Worm (Caenorhabditis elegans) whole organism, L1 larva: ENCODE results near the gene R12B2.6.

Experiments
- C04F5.9 ChIP-seq: sonication (generic microtip); optimal IDR thresholded peaks from 2 replicates; lab custom pipeline; 2016; ENCODE audit warnings: missing genetic modification characterization, missing compliant biosample characterization
- C16A3.4 ChIP-seq: fragments of 150-350 bp; optimal IDR thresholded peaks from 2 replicates; lab custom pipeline; 2014; ENCODE audit warnings: missing biosample characterization, missing genetic modification characterization
- Y116A8C.19 ChIP-seq: sonication (generic microtip); optimal IDR thresholded peaks from 2 replicates; lab custom pipeline; 2016; ENCODE audit warnings: missing compliant biosample characterization, missing genetic modification characterization, borderline replicate concordance
- alr-1 ChIP-seq: fragments of 200-800 bp; sonication (Bioruptor generic); optimal IDR thresholded peaks from 2 replicates; lab custom pipeline; 2018; ENCODE audit warnings: borderline replicate concordance, mild to moderate bottlenecking, missing genetic modification characterization, missing compliant biosample characterization
- aly-2 ChIP-seq: fragments of 150-350 bp; optimal IDR thresholded peaks from 2 replicates; lab custom pipeline; 2014; ENCODE audit warnings: missing biosample characterization, missing genetic modification characterization
- ceh-88 ChIP-seq: fragments of 200-800 bp; sonication (Bioruptor generic); IDR thresholded peaks from 2 replicates; pipeline ENCODE4 v1.3.6; 2022; ENCODE audit warnings: missing genetic modification characterization, missing compliant biosample characterization
- ceh-90 ChIP-seq: sonication (generic microtip); optimal IDR thresholded peaks from 2 replicates; lab custom pipeline; 2016; ENCODE audit warnings: missing genetic modification characterization, missing compliant biosample characterization
- ces-1 ChIP-seq: fragments of 150-350 bp; optimal IDR thresholded peaks from 2 replicates; lab custom pipeline; 2014; ENCODE audit warnings: missing biosample characterization, missing genetic modification reagents, missing genetic modification characterization
- dpl-1 ChIP-seq, 3 experiments: fragments of 150-350 bp in 2 of 3; sonication (generic microtip) in 1 of 3; optimal IDR thresholded peaks; 2 replicates each; lab custom pipeline; 2014 to 2017; ENCODE audit warnings: missing biosample characterization in 3 of 3, missing genetic modification characterization in 3 of 3, missing genetic modification reagents in 3 of 3
- dsc-1 ChIP-seq: sonication (generic microtip); optimal IDR thresholded peaks from 2 replicates; lab custom pipeline; 2016; ENCODE audit warnings: mild to moderate bottlenecking, missing genetic modification characterization, missing compliant biosample characterization
- efl-1 ChIP-seq, 4 experiments: fragments of 150-350 bp; optimal IDR thresholded peaks in 3 of 4; peaks in 1 of 4; 1 replicate in 1 of 4; 2 replicates in 3 of 4; lab custom pipeline; 2014; ENCODE audit warnings: missing biosample characterization in 2 of 4, missing genetic modification characterization in 2 of 4, missing genetic modification reagents in 2 of 4
- efl-3 ChIP-seq: fragments of 200-800 bp; sonication (Bioruptor generic); optimal IDR thresholded peaks from 2 replicates; lab custom pipeline; 2018; ENCODE audit warnings: mild to moderate bottlenecking, missing genetic modification characterization, missing compliant biosample characterization
- elt-2 ChIP-seq: sonication (generic microtip); optimal IDR thresholded peaks from 2 replicates; lab custom pipeline; 2016; ENCODE audit warnings: missing genetic modification characterization, mild to moderate bottlenecking, inconsistent platforms, missing compliant biosample characterization, missing genetic modification reagents
- elt-3 ChIP-seq, 6 experiments: fragments of 150-350 bp in 1 of 6; sonication (generic microtip); optimal IDR thresholded peaks; 2 replicates each; lab custom pipeline; 2017 to 2018; ENCODE audit warnings: missing biosample characterization in 6 of 6, missing genetic modification characterization in 6 of 6, inconsistent platforms in 1 of 6
- fkh-8 ChIP-seq: sonication (generic microtip); optimal IDR thresholded peaks from 2 replicates; lab custom pipeline; 2016; ENCODE audit warnings: mild to moderate bottlenecking, missing genetic modification characterization, missing compliant biosample characterization
- grh-1 ChIP-seq: fragments of 200-800 bp; sonication (Bioruptor generic); IDR thresholded peaks from 2 replicates; pipeline ENCODE4 v1.3.6; 2022; ENCODE audit warnings: missing genetic modification reagents, missing genetic modification characterization, missing compliant biosample characterization
- hlh-17 ChIP-seq: fragments of 200-800 bp; sonication (Bioruptor generic); optimal IDR thresholded peaks from 2 replicates; lab custom pipeline; 2018; ENCODE audit warnings: missing genetic modification characterization, mild to moderate bottlenecking, missing compliant biosample characterization, moderate library complexity, borderline replicate concordance
- hlh-4 ChIP-seq: sonication (generic microtip); optimal IDR thresholded peaks from 2 replicates; lab custom pipeline; 2016; ENCODE audit warnings: mild to moderate bottlenecking, missing genetic modification characterization, missing compliant biosample characterization
- hpl-2 ChIP-seq: fragments of 150-350 bp; optimal IDR thresholded peaks from 2 replicates; lab custom pipeline; 2014; ENCODE audit warnings: missing biosample characterization, missing genetic modification reagents, missing genetic modification characterization
- lin-13 ChIP-seq: fragments of 150-350 bp; optimal IDR thresholded peaks from 2 replicates; lab custom pipeline; 2014; ENCODE audit warnings: missing biosample characterization, missing genetic modification reagents, missing genetic modification characterization
- lin-14 ChIP-seq: fragments of 200-800 bp; sonication (Bioruptor generic); optimal IDR thresholded peaks from 2 replicates; lab custom pipeline; 2018; ENCODE audit warnings: mild to moderate bottlenecking, missing genetic modification characterization, moderate library complexity, missing compliant biosample characterization
- lin-15B ChIP-seq: fragments of 150-350 bp; sonication (generic microtip); optimal IDR thresholded peaks from 3 replicates; lab custom pipeline; 2014; ENCODE audit warnings: missing biosample characterization, missing genetic modification characterization
- lsy-2 ChIP-seq, 2 experiments: fragments of 150-350 bp; optimal IDR thresholded peaks; 2 replicates each; lab custom pipeline; 2014; ENCODE audit warnings: missing biosample characterization in 2 of 2, missing genetic modification characterization in 2 of 2
- mab-9 ChIP-seq: fragments of 200-800 bp; sonication (Bioruptor generic); IDR thresholded peaks from 2 replicates; pipeline ENCODE4 v1.3.6; 2022; ENCODE audit warnings: missing genetic modification reagents, missing genetic modification characterization, missing compliant biosample characterization
- mdl-1 ChIP-seq, 2 experiments: fragments of 150-350 bp; optimal IDR thresholded peaks; 2 replicates each; lab custom pipeline; 2014 to 2017; ENCODE audit warnings: missing biosample characterization in 2 of 2, missing genetic modification characterization in 2 of 2, inconsistent platforms in 1 of 2
- mef-2 ChIP-seq: fragments of 150-350 bp; optimal IDR thresholded peaks from 2 replicates; lab custom pipeline; 2014; ENCODE audit warnings: missing biosample characterization, missing genetic modification characterization
- mep-1 ChIP-seq: fragments of 150-350 bp; optimal IDR thresholded peaks from 2 replicates; lab custom pipeline; 2014; ENCODE audit warnings: missing biosample characterization, missing genetic modification characterization
- nhr-12 ChIP-seq: sonication (generic microtip); optimal IDR thresholded peaks from 2 replicates; lab custom pipeline; 2017; ENCODE audit warnings: missing biosample characterization, missing genetic modification characterization
- nhr-237 ChIP-seq: fragments of 150-350 bp; optimal IDR thresholded peaks from 2 replicates; lab custom pipeline; 2014; ENCODE audit warnings: missing biosample characterization, missing genetic modification characterization
- nhr-47 ChIP-seq: sonication (generic microtip); optimal IDR thresholded peaks from 2 replicates; lab custom pipeline; 2016; ENCODE audit warnings: mild to moderate bottlenecking, missing genetic modification characterization, moderate library complexity, missing compliant biosample characterization
- nhr-71 ChIP-seq: sonication (generic microtip); optimal IDR thresholded peaks from 2 replicates; lab custom pipeline; 2016; ENCODE audit warnings: mild to moderate bottlenecking, missing genetic modification characterization, moderate library complexity, missing compliant biosample characterization
- nhr-84 ChIP-seq: sonication (generic microtip); optimal IDR thresholded peaks from 2 replicates; lab custom pipeline; 2017; ENCODE audit warnings: missing biosample characterization, missing genetic modification characterization
- nhr-85 ChIP-seq: sonication (generic microtip); peaks from one replicate; lab custom pipeline; 2016; ENCODE audit warnings: missing genetic modification characterization, inconsistent platforms, missing compliant biosample characterization
- nhr-90 ChIP-seq: sonication (generic microtip); optimal IDR thresholded peaks from 2 replicates; lab custom pipeline; 2016; ENCODE audit warnings: mild to moderate bottlenecking, missing genetic modification characterization, missing compliant biosample characterization; ENCODE audit not compliant: poor library complexity
- pag-3 ChIP-seq: sonication (generic microtip); optimal IDR thresholded peaks from 2 replicates; lab custom pipeline; 2017; ENCODE audit warnings: missing genetic modification characterization, mild to moderate bottlenecking, missing compliant biosample characterization, antibody characterized with exemption, borderline replicate concordance; ENCODE audit not compliant: insufficient read depth
- rnt-1 ChIP-seq: sonication (generic microtip); optimal IDR thresholded peaks from 2 replicates; lab custom pipeline; 2016; ENCODE audit warnings: mild to moderate bottlenecking, missing genetic modification characterization, moderate library complexity, missing compliant biosample characterization
- snpc-4 ChIP-seq: fragments of 150-350 bp; optimal IDR thresholded peaks from 2 replicates; lab custom pipeline; 2014; ENCODE audit warnings: missing biosample characterization, missing genetic modification characterization
- sox-4 ChIP-seq: sonication (generic microtip); optimal IDR thresholded peaks from 2 replicates; lab custom pipeline; 2016; ENCODE audit warnings: missing genetic modification characterization, missing compliant biosample characterization
- sptf-1 ChIP-seq: fragments of 150-350 bp; optimal IDR thresholded peaks from 2 replicates; lab custom pipeline; 2014; ENCODE audit warnings: missing biosample characterization, missing genetic modification characterization
- sup-37 ChIP-seq: fragments of 200-800 bp; sonication (Bioruptor generic); optimal IDR thresholded peaks from 2 replicates; lab custom pipeline; 2018; ENCODE audit warnings: mild to moderate bottlenecking, missing genetic modification characterization, missing compliant biosample characterization
- swsn-7 ChIP-seq: sonication (generic microtip); optimal IDR thresholded peaks from 2 replicates; lab custom pipeline; 2016; ENCODE audit warnings: missing genetic modification characterization, missing compliant biosample characterization
- tbx-2 ChIP-seq: sonication (generic microtip); optimal IDR thresholded peaks from 2 replicates; lab custom pipeline; 2016; ENCODE audit warnings: missing genetic modification characterization, missing compliant biosample characterization
- tlp-1 ChIP-seq: fragments of 150-350 bp; optimal IDR thresholded peaks from 2 replicates; lab custom pipeline; 2014; ENCODE audit warnings: missing biosample characterization, missing genetic modification characterization
- unc-130 ChIP-seq: fragments of 150-350 bp; optimal IDR thresholded peaks from 2 replicates; lab custom pipeline; 2017; ENCODE audit warnings: missing biosample characterization, missing genetic modification characterization, inconsistent platforms
- unc-86 ChIP-seq: sonication (generic microtip); optimal IDR thresholded peaks from 2 replicates; lab custom pipeline; 2016; ENCODE audit warnings: missing genetic modification characterization, missing compliant biosample characterization
- zip-4 ChIP-seq: fragments of 200-800 bp; sonication (Bioruptor generic); optimal IDR thresholded peaks from 2 replicates; lab custom pipeline; 2018; ENCODE audit warnings: mild to moderate bottlenecking, missing genetic modification characterization, moderate library complexity, missing compliant biosample characterization
- ztf-4 ChIP-seq: fragments of 150-350 bp; optimal IDR thresholded peaks from 2 replicates; lab custom pipeline; 2014; ENCODE audit warnings: missing biosample characterization, missing genetic modification characterization

Gene R12B2.6

DNA sequence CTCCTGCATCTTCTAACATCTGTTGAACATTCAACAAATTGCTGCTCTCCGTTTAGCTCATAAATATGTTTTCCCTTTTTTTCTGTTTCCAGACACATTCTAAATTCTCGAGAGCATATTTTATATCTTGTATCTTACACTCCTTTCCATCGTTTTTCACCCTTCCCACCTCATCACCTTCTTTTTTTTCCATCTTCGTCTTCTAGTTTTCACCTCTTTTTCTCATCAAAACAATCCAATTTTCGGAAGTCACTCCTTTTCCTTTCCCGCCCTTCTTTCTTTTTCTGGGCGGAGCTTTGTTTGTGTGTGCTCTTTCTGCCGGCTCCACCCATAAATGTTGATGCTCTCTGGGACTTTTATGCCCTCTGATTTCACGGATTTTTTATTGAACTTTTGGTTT is 11.1 kb downstream of the R12B2.6 start:
- TF ChIP-seq unc-86 (tag; lab: Kevin White, UChicago) (peak; percentile 18), lin-14 (GFP tag; lab: Kevin White, UChicago) (peak; percentile 56), nhr-85 (tag; lab: Kevin White, UChicago) (no peak), fkh-8 (tag; lab: Kevin White, UChicago) (no peak)
- TF ChIP-seq, all 84 proteins: peak for 2

DNA sequence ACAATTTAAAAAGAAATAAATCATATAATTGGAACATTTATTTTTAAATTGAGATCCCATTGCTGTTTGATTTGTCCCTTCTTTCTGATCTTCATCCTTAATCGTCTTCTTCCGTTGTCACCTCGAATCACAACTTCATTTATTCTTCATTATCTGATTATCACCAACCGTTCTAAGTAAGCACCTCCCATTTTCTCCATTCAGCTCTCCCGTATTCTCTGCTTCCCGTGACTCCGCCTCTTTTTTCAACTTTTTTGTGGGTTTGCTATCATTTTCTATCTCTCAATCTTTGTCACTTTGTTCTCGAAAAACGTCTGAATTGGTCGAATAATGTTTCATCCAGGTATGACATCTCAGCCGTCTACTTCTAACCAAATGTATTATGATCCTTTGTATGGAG is 18.0 kb downstream of the R12B2.6 start, which contains the start of gene sma-4:
TSS of gene sma-4 (plus strand) at position 301 of the 400 bp plus-strand sequence.
- TF ChIP-seq dsc-1 (tag; lab: Kevin White, UChicago) (no peak), snpc-4 (no peak), efl-1 (optimal IDR thresholded peaks at IDR 0.05; lab: Kevin White, UChicago) (no peak), efl-1 (GFP tag; optimal IDR thresholded peaks at IDR 0.05 in 1 of 2; lab: Kevin White, UChicago) (no peak), mep-1 (tag; lab: Kevin White, UChicago) (no peak), ces-1 (GFP tag; lab: Kevin White, UChicago) (no peak)

DNA sequence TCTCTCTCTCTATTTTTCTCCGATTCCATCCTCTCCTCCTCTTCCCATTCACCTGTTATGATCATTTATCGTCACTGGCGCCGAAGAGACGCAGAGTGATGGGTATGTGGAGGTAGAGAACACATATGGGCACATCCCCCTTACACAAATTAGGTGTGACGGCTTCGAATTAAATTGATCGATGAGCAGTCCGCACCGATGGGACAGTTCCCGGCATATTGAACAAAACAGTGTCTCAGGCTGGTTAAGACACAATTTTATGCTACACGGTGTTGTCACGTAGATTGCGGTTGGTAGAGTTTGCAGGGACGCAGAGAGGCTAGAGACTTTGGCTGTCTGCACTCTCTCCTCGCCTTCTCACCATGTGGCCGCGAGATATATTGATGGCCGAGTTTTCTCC is 19.2 kb downstream of the R12B2.6 start, which contains the start of gene R12B2.7:
TSS of gene R12B2.7 (plus strand) at position 247 of the 400 bp plus-strand sequence.
- TF ChIP-seq hlh-17 (GFP tag; lab: Kevin White, UChicago), result no peak
- no peak for TF ChIP-seq lin-15B (tag; lab: Kevin White, UChicago)
- TF ChIP-seq nhr-90 (tag; lab: Kevin White, UChicago), result peak; percentile 39
- TF ChIP-seq mdl-1 (tag; optimal IDR thresholded peaks at IDR 0.05; lab: Kevin White, UChicago), result peak in 1 of 2 experiments; percentile 10
- no peak for TF ChIP-seq dsc-1 (tag; lab: Kevin White, UChicago)
- TF ChIP-seq unc-86 (tag; lab: Kevin White, UChicago), result no peak
- no peak for TF ChIP-seq nhr-84
- no peak for TF ChIP-seq C04F5.9 (tag; lab: Kevin White, UChicago)
- TF ChIP-seq dpl-1 (GFP tag; optimal IDR thresholded peaks at IDR 0.05; lab: Kevin White, UChicago), result peak in 1 of 3 experiments; percentile 2
- no peak for TF ChIP-seq efl-3
- no peak for TF ChIP-seq C16A3.4 (tag; lab: Kevin White, UChicago)
- TF ChIP-seq sptf-1 (tag; lab: Kevin White, UChicago), result no peak
- TF ChIP-seq lin-13, result no peak
- no peak for TF ChIP-seq zip-4
- TF ChIP-seq grh-1 (GFP tag; lab: Robert Waterston, UW), result peak; percentile 42; the same call in 1 of the 2 replicates
- peak; percentile 53 for TF ChIP-seq tbx-2 (tag; lab: Kevin White, UChicago)
- TF ChIP-seq nhr-237 (tag; lab: Kevin White, UChicago), result no peak
- no peak for TF ChIP-seq sox-4 (tag; lab: Kevin White, UChicago)
- no peak for TF ChIP-seq elt-2 (tag; lab: Kevin White, UChicago)
- no peak for TF ChIP-seq nhr-12 (tag; lab: Kevin White, UChicago)
- TF ChIP-seq ztf-4, result no peak
- TF ChIP-seq rnt-1, result no peak
- TF ChIP-seq ceh-88 (GFP tag; lab: Robert Waterston, UW), result no peak
- no peak for TF ChIP-seq aly-2 (tag; lab: Kevin White, UChicago)
- TF ChIP-seq mep-1 (tag; lab: Kevin White, UChicago), result no peak
- TF ChIP-seq lsy-2 (tag; optimal IDR thresholded peaks at IDR 0.05; lab: Kevin White, UChicago), result peak in 1 of 2 experiments; percentile 17
- no peak for TF ChIP-seq nhr-47 (tag; lab: Kevin White, UChicago)
- no peak for TF ChIP-seq mef-2 (tag; lab: Kevin White, UChicago)
- no peak for TF ChIP-seq Y116A8C.19 (tag; lab: Kevin White, UChicago)
- no peak for TF ChIP-seq hlh-4 (tag; lab: Kevin White, UChicago)
- TF ChIP-seq unc-130 (tag; lab: Kevin White, UChicago), result peak; percentile 58
- TF ChIP-seq hpl-2 (GFP tag; lab: Kevin White, UChicago), result no peak
- TF ChIP-seq elt-3 (tag; optimal IDR thresholded peaks at IDR 0.05; lab: Kevin White, UChicago), result peak in 2 of 6 experiments; percentile 15 to 34
- no peak for TF ChIP-seq pag-3 (tag; lab: Kevin White, UChicago)
- TF ChIP-seq mab-9, result no peak
- peak in 1 of 2 experiments; percentile 14 for TF ChIP-seq efl-1 (optimal IDR thresholded peaks at IDR 0.05; lab: Kevin White, UChicago)
- peak in 1 of 2 experiments; percentile 58 for TF ChIP-seq efl-1 (GFP tag; optimal IDR thresholded peaks at IDR 0.05 in 1 of 2; lab: Kevin White, UChicago)
- TF ChIP-seq tlp-1, result no peak
- no peak for TF ChIP-seq ceh-90 (tag; lab: Kevin White, UChicago)
- no peak for TF ChIP-seq alr-1 (tag; lab: Kevin White, UChicago)
- TF ChIP-seq lin-14 (GFP tag; lab: Kevin White, UChicago), result peak; percentile 59
- peak; percentile 57 for TF ChIP-seq nhr-71 (tag; lab: Kevin White, UChicago)
- no peak for TF ChIP-seq sup-37
- TF ChIP-seq swsn-7 (tag; lab: Kevin White, UChicago), result no peak
